Worm (Caenorhabditis elegans) whole organism, L4/young adult: ENCODE results near the gene egrh-3.
A peak's percentile ranks its signal among the peaks of the same experiment; 100 is the strongest.

Experiments used
- dao-5 ChIP-seq: sonication (generic microtip); optimal IDR thresholded peaks from 2 replicates; lab custom pipeline; 2016; ENCODE audit warnings: missing genotype, missing genetic modification characterization, moderate library complexity, missing compliant biosample characterization
- him-1 ChIP-seq: sonication (generic microtip); optimal IDR thresholded peaks from 2 replicates; lab custom pipeline; 2016; ENCODE audit warnings: missing genotype, missing genetic modification reagents, missing genetic modification characterization, missing compliant biosample characterization

ce11 chrIV:2703927-2704401 lies 15.4 kb upstream of the egrh-3 start, which contains the start of gene Y94H6A.5:
- TF ChIP-seq dao-5 (tag; lab: Kevin White, UChicago) (no peak), him-1 (peak; percentile 63)
